Fruit fly (Drosophila melanogaster): ENCODE measurements around the gene CG12213.

DNA sequence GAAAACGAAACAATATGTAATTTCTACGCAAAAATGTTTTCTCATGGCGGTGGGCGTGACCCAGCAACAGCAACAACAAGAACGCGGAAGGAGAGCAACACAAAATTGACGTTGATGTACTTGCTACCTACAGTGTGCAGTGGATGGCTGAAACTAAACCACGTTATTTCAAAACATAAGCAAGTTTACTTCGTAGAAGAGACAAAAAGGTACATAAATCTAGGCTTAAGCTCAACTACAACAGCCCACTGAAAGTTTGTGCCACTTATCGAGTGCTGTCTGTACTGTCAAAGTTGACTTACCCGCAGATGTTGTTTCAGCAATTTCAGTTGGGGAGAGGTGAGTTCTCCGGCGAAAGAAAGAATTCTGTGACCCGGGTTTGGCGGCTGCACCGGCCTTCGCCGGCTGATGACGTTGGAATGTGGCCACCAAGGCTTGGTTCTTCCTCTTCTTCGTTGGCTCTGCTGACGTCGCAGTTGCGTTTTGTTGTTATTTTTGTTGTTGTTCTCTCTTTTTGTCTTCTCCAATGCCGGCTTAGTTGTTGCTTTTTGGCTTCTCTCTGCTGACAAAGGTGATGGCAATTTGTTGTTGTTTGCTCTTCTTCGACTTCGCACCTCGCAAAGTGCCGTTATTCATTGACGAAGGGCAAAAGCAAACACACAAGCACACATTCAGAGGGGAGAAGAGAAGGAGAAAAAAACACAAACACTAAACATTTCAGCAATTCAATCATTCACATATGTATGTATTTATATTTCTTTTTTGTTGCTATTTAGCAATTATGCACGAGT lies 20.2 kb downstream of the CG12213 start:
- no peak for TF ChIP-seq CTCF (optimal IDR thresholded peaks at IDR 0.05)
- no peak for TF ChIP-seq CG8478 (optimal IDR thresholded peaks at IDR 0.05)

Data from S2 (cell line).